Fruit fly (Drosophila melanogaster) whole organism, larva: Measurements from ENCODE around the gene CG32264.

Experiments used
- noc ChIP-seq: fragments of 200-800 bp; sonication (Bioruptor generic); optimal IDR thresholded peaks from 3 replicates; lab custom pipeline; 2019; ENCODE audit warnings: missing biosample characterization, mild to moderate bottlenecking, missing genetic modification characterization, moderate library complexity

Gene CG32264

DNA sequence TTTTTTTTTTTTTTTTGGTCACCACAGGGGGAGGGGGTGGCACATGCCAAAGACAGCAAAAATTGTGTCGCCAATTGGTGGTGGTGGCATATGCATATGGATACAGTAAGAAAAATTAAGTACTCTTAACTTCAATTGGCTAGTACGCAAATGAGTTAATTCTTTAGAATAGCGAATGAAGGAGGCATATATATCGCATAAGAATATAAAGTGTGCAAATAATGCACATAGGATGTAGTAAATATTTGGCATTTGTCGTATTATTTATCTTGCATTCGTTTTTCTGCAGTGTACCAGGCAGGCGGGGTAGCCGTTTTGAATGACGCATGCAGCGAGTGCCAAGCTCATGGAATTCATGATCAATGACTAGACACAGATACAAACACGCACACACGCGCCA lies 96.9 kb downstream of the CG32264 start:
- TF ChIP-seq noc (tag; lab: Kevin White, UChicago): no peak

DNA sequence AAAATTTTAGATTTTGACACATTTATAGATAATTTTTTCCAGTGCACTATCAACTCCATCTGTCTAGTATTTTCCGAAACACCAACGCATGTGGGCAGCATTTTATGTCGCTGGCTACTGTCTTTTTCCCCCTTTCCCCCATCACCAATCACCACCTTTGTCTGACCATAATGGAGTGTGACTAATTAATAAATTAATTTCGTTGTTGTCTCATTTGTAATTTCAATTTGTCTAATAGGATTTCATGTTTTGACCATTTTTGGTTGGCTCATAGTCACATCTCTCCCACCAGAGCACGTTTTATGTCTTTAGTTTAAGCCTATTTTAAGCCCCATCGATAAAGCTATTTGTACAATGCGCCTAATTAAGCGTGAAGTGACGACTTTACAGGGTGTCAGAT lies 98.3 kb downstream of the CG32264 start:
- TF ChIP-seq noc (tag; lab: Kevin White, UChicago): no peak

DNA sequence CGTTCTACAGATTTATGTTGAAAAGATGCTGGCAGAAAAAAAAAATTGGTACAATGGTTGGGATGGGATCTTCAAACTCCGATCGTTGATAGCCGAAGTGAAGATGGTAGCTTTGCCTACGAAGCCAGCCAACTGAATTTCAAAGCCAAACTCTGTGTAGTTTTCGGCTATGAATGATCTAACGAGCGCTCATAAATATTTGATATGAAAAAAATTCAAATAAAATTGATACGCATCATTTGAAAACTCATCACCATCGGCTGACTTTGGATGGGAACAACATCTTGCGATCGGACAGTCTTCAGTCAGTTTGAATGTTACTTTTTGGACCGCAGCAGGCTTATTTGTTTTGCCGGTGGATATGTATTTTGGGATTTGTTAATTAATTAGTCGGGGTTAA lies 99.5 kb downstream of the CG32264 start:
- TF ChIP-seq noc (tag; lab: Kevin White, UChicago): no peak

DNA sequence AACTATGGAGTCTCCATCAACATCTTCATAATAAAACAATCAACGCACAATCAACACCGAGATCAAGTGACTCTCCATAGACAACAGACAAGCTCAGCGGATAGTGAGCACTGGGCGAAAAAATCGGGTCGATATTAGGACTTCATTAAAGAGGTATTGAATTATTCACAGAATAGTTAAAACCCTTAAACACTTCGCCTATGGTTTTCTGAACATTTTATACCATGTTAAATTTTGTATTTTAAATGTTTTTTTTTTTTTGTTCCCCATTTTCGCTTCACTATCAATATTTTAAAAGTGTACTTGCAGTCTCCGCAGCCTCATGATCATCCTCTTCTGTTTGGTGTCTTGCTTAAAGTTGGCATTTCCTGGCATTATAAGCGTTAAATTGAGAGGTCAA lies 100.3 kb downstream of the CG32264 start:
- no peak for TF ChIP-seq noc (tag; lab: Kevin White, UChicago)

DNA sequence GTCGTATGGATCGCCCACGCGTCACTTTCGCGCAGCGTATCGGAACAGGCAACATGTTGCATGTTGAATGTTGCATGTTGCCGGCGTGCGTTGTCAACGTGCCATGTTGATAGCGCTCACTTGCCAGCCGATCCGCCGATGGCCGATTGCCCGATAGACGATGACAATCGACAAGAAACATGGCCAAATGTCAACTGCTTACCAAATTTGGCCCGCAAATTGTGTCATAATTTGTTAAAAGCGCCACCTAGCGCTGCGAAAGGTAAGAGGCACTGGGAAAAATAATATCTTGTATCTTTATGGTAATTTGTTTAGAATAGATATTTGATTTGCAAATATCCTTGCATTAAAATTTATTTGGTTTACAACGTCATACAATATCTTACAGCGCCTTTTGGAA lies 103.8 kb downstream of the CG32264 start:
- TF ChIP-seq noc (tag; lab: Kevin White, UChicago): no peak

DNA sequence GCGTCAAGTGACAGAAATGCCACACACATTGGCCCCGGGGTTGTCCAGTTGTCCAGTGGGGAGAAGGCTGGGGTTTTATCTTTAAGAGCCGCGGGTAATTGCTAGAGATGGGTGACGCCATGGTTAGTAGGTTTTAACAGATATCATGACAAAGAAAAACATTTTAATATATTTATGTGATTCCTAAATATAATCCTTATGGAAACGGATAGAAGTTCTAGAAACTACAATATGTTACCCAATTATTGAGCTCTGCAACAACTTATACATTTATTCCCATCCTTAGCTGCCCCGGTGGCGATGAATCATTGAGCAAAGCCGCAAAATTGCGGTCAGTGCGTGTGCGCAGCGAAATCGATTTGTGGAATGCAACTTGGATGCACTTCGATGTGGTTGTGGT lies 104.2 kb downstream of the CG32264 start:
- no peak for TF ChIP-seq noc (tag; lab: Kevin White, UChicago)

DNA sequence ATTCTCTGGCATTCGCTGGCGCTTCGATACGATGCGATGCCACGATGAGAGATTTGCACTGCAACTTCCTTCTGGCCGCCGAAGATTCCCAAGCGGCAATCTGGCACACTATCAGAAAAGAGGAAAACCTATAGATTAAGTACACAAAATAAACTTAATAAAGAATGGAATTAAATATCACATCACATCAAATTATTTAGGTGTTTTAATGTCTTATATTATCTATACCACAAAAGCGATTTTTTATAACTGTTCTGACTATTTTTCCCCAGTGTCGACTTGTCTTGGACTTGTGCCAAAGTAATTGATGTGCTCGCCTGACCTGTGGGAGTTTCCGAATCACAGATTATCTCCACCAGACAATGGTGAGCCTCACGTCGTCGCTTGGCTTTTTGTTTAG lies 110.9 kb downstream of the CG32264 start:
- no peak for TF ChIP-seq noc (tag; lab: Kevin White, UChicago)

DNA sequence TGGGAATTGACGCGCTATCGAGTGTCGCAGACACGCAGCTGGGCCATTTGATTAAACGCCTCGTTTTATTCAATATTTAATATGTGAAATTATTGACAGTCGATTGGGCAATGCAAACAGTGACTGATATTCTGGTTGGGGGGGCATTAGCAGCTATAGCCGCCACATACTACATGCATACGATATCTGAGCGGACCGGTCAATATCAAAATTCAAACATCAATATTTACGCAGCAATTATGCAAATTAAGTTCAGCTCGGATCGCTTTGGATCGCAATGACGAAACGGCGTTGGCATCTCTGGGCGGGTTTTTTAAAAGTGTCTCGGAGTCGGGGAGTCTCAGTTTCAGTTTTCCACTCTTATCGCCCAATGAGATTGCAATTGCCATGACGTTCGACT lies 114.6 kb downstream of the CG32264 start:
- no peak for TF ChIP-seq noc (tag; lab: Kevin White, UChicago)

DNA sequence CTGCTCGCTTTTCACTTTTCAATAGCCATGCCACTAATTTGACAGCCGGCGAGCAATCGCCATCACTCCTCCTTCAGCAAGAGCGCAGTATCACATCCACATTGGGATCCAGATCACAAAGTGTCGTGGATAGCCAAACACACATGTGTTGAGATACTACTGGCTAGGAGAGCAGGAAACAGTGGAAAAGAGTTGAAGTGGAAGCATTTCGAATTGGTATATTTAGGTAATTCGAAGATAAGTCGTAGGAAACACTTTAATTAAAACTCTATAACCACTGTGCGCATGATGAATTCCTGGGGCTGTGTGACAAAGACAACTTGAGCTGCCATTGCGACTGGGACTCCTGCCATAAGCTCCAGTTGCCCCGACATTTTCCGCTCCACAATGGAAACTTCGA lies 116.2 kb downstream of the CG32264 start:
- TF ChIP-seq noc (tag; lab: Kevin White, UChicago): no peak

DNA sequence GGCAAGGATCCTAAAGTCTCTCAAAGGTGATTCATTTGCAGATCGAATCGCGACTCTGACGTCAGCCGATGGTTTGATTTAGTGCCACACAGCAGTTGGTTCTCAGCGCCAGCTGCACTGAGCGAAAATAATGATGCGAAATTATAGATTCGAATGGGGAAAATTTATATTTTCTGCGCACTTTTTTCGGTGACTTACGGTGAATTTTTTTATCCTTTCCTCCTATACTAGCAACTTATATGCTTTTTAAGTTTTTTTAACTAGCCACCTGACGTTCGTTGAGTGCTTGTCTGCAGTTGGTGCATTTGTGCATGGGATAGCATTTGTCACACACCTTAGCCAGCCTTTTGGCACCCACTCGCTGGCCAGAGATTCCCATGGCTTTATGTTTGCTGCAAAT lies 120.0 kb downstream of the CG32264 start:
- TF ChIP-seq noc (tag; lab: Kevin White, UChicago): no peak

DNA sequence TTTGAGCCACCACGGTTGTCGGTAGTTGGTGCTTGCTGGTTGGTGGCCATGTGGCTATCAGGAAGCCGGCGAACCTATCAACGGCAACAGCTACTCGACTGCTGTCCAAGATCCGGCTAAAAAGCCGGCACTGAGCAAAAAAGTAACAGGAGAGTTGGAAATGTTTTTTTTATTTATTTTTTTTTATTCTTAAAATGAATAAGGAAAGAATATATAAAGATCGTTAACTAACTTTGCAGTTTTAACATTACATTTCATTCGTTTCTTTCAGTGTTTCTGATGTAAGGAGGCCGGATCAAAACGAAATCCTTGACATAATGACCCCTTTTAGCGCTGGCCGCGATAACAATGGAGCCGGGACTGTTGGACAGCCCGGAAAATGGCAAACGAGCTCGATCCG lies 122.3 kb downstream of the CG32264 start:
- TF ChIP-seq noc (tag; lab: Kevin White, UChicago): no peak

DNA sequence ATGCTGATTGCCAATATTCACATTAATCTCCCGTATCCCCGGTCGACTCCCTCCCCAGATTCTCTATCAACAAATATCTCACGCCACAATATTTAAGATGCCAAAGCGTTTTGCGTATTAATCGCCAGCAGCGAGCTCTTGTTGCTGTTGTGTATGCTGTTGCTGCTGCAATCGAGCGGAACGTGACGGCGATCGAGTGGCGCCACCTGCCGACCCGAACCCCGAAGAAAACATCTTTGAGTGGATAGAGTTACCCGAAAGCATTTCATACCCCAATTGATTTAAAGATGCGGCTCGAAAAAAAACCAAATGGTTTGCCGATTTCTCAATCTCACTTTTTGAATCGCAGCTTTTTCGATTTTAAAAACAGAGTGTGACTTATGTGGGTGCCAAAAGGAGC lies 127.9 kb downstream of the CG32264 start:
- no peak for TF ChIP-seq noc (tag; lab: Kevin White, UChicago)

DNA sequence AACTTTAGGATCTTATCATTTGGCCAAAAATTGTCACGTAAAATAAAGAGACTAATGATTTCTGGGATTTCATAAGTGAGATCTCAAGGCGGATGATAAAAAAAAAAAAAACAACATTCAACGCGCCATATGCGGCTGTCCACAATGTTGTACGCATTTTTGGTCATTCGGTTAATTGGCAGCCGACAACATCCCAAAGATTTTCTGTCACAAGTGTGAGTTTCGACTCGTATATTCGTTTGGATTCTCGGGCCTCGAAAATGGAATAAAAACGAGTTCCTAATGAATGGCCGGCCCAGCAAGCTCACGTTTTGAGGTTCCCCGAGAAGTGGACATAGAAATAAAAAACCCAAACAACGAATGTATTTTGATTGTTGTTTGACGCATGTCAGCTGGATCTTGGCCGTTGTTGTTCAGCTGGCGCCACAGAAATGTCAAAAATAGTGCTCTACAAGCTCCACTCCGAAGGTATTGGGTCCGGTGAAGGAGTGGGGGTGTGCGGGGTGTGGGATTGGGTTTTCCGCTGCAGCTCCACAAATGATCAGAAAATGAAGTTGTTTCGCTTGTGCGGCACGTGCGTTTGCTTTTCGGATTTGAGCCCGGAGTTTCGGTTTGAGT lies 133.7 kb downstream of the CG32264 start:
- no peak for TF ChIP-seq noc (tag; lab: Kevin White, UChicago)

DNA sequence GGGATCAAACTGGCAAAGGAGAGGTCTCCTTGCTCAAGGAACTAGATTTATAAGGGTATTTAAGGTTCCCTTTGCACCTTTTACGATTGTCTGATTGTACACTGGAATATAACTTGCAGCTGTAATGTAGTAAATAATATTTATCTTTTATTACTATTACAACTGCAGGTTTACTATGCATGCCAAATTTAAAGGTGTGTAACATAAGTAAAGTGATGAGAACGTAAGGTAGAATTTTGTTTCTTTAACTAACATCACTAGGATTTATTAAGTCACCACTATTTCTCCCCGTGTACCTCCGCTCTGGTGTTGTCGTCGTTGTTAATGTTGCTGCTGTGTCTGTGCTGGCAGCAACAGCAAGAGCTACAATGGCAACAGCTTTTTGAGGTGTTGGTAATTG lies 138.7 kb downstream of the CG32264 start:
- TF ChIP-seq noc (tag; lab: Kevin White, UChicago): no peak

DNA sequence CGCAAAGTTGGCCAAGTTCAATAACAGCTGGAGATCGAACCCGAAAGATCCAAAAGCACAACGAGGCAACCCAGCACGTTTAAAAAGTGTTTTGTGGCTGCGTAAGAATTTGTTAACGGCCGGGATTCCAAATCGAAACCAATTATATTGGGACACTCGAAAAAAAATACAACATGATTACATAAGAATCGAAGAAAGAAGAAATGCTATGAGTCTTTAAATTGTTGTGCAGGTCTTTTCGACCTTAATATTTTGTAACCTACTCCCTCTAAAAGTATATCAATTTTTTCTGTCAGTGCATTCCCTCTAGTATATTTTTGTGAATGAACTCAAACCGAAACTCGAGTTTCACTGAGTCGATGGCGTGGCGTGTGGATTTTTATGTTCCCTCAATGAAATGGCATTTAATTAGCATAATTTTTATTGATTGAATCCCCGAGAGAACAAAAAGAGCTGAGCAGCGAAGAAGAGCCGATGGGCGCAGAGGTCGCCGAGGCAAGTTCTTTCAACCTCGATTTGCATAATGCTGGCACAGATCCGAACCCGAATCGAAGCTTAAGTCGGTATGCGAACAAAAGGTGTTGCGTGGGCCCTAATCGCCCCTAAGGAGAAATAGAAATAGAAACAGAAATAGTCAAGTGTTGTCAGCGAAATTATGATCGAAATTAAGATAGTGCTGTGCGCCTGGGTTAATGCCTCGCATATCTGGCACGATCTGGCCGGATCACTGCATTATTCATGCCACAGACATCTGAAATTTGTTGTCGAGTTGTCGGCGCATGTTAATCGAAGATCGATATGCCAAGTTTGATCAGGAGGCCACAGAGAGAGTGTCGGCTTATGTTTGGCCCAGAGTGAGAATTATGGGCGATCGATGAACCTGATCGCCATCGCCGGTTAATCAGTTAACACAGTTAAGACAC lies 140.7 kb downstream of the CG32264 start:
- TF ChIP-seq noc (tag; lab: Kevin White, UChicago): no peak
